Fruit fly (Drosophila melanogaster): Measurements from ENCODE around the gene 5-HT2A.

Gene 5-HT2A

DNA sequence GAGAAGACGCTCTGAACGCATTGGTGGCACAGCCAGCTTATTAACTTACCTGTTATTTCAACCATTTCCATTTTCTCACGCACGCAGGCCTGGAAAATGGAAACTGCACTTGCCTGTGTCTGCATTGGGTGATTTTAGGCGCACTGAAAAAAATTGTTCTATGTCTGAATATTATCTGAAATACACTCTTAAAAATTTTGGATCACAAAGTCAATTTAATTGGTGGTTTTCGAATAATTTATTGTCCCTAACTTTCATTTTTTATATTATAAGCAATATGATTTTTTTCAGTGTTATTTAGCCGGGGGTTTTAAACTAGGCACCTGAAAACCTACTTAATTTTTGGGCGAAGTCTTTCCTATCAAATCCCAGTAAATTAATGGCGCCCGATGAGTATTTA is 50.4 kb downstream of the 5-HT2A start (continued):
- TF ChIP-seq CG15601 (tag; optimal IDR thresholded peaks at IDR 0.05): peak; percentile 49
- TF ChIP-seq CG6765 (GFP tag; optimal IDR thresholded peaks at IDR 0.05): peak; percentile 8
- TF ChIP-seq knrl (GFP tag; IDR thresholded peaks at IDR 0.05; ENCODE audit: partially characterized antibody): no peak
- TF ChIP-seq CG14860 (GFP tag; IDR thresholded peaks at IDR 0.05; ENCODE audit: partially characterized antibody): no peak
- peak; percentile 50 for TF ChIP-seq eyg (GFP tag; optimal IDR thresholded peaks at IDR 0.05)
- TF ChIP-seq Sry-δ (GFP tag; optimal IDR thresholded peaks at IDR 0.05): peak; percentile 33
- TF ChIP-seq jing (GFP tag; optimal IDR thresholded peaks at IDR 0.05): peak; percentile 62
- TF ChIP-seq slp2 (GFP tag; optimal IDR thresholded peaks at IDR 0.05): peak; percentile 39
- TF ChIP-seq H15 (GFP tag; IDR thresholded peaks at IDR 0.05): peak; percentile 78; the same call in 2 of the 3 replicates
- peak; percentile 77 for TF ChIP-seq CG18599 (GFP tag; optimal IDR thresholded peaks at IDR 0.05)
- no peak for TF ChIP-seq tna (GFP tag; IDR thresholded peaks at IDR 0.05; ENCODE audit: partially characterized antibody)
- peak; percentile 75 for TF ChIP-seq Chrac-16 (GFP tag; optimal IDR thresholded peaks at IDR 0.05)
- no peak for TF ChIP-seq CG4282 (GFP tag; optimal IDR thresholded peaks at IDR 0.05)
- TF ChIP-seq CkIIα-i1 (GFP tag; IDR thresholded peaks at IDR 0.05): no peak
- peak; percentile 31 for TF ChIP-seq CHES-1-like (GFP tag; optimal IDR thresholded peaks at IDR 0.05)
- no peak for TF ChIP-seq Tbp (GFP tag; optimal IDR thresholded peaks at IDR 0.05)
- TF ChIP-seq CG18011 (GFP tag; optimal IDR thresholded peaks at IDR 0.05): no peak
- peak; percentile 41 for TF ChIP-seq CG9437 (GFP tag; optimal IDR thresholded peaks at IDR 0.05)
- peak; percentile 33 for TF ChIP-seq CTCF (GFP tag; optimal IDR thresholded peaks at IDR 0.05)
- peak; percentile 67 for TF ChIP-seq CG12071 (GFP tag; optimal IDR thresholded peaks at IDR 0.05)
- TF ChIP-seq D19B (GFP tag; optimal IDR thresholded peaks at IDR 0.05): peak; percentile 24
- peak; percentile 4 for TF ChIP-seq tx (GFP tag; optimal IDR thresholded peaks at IDR 0.05)
- TF ChIP-seq CG15269 (tag; optimal IDR thresholded peaks at IDR 0.05): peak; percentile 62
- TF ChIP-seq Dll (GFP tag; IDR thresholded peaks at IDR 0.05; ENCODE audit: partially characterized antibody): no peak
- TF ChIP-seq CG1602 (GFP tag; optimal IDR thresholded peaks at IDR 0.05): peak; percentile 53
- TF ChIP-seq ATbp (GFP tag; optimal IDR thresholded peaks at IDR 0.05): peak; percentile 84
- TF ChIP-seq CG17385 (GFP tag; optimal IDR thresholded peaks at IDR 0.05): peak; percentile 67
- TF ChIP-seq sima (GFP tag; optimal IDR thresholded peaks at IDR 0.05): no peak
- TF ChIP-seq amos (GFP tag; IDR thresholded peaks at IDR 0.05; ENCODE audit: partially characterized antibody): no peak
- peak; percentile 68 for TF ChIP-seq ac (GFP tag; optimal IDR thresholded peaks at IDR 0.05)
- no peak for TF ChIP-seq br (optimal IDR thresholded peaks at IDR 0.05)
- TF ChIP-seq CG4328 (GFP tag; optimal IDR thresholded peaks at IDR 0.05): no peak
- TF ChIP-seq Dip2 (GFP tag; IDR thresholded peaks at IDR 0.05): no peak
- peak; percentile 93 for TF ChIP-seq CG7271 (tag; optimal IDR thresholded peaks at IDR 0.05)
- 0 out of 2 replicates have a peak, but pooled peaks have one; percentile 41 for TF ChIP-seq CG4360 (GFP tag; IDR thresholded peaks at IDR 0.05)
- TF ChIP-seq fd96Cb (tag; optimal IDR thresholded peaks at IDR 0.05): peak; percentile 88
- TF ChIP-seq chinmo (GFP tag; IDR thresholded peaks at IDR 0.05; ENCODE audit: partially characterized antibody): no peak
- peak; percentile 49 for TF ChIP-seq CG6854 (GFP tag; optimal IDR thresholded peaks at IDR 0.05)
- no peak for TF ChIP-seq kah (GFP tag; optimal IDR thresholded peaks at IDR 0.05)
- TF ChIP-seq CG5245 (GFP tag; optimal IDR thresholded peaks at IDR 0.05): peak; percentile 68
- peak; percentile 52 for TF ChIP-seq Dad (GFP tag; optimal IDR thresholded peaks at IDR 0.05)
- peak; percentile 62 for TF ChIP-seq Rfx (GFP tag; IDR thresholded peaks at IDR 0.05)
- TF ChIP-seq cg (GFP tag; optimal IDR thresholded peaks at IDR 0.05): no peak
- TF ChIP-seq unc-4 (GFP tag; IDR thresholded peaks at IDR 0.05; ENCODE audit: partially characterized antibody): no peak
- TF ChIP-seq crol (GFP tag; IDR thresholded peaks at IDR 0.05): no peak
- TF ChIP-seq Gsc (GFP tag; IDR thresholded peaks at IDR 0.05): no peak
- no peak for TF ChIP-seq CG12236 (GFP tag; optimal IDR thresholded peaks at IDR 0.05)
- TF ChIP-seq CG34422 (GFP tag; IDR thresholded peaks at IDR 0.05): peak; percentile 88
- peak; percentile 60 for TF ChIP-seq Antp (GFP tag; optimal IDR thresholded peaks at IDR 0.05)
- peak; percentile 74 for TF ChIP-seq CG7357 (GFP tag; IDR thresholded peaks at IDR 0.05)
- TF ChIP-seq Nf-YA (GFP tag; IDR thresholded peaks at IDR 0.05): peak; percentile 65
- TF ChIP-seq Drgx (GFP tag; IDR thresholded peaks at IDR 0.05): peak; percentile 73
